Worm (Caenorhabditis elegans): Measurements from ENCODE around the gene sre-3.

ce11 chrII:7413275-7413674, 27.7 kb downstream of the sre-3 start:
- TF ChIP-seq skn-1 (tag; optimal IDR thresholded peaks at IDR 0.05) = no peak
- TF ChIP-seq ama-1 (optimal IDR thresholded peaks at IDR 0.05) = no peak
- TF ChIP-seq nhr-28 (tag; optimal IDR thresholded peaks at IDR 0.05) = no peak
- no peak for TF ChIP-seq pqm-1 (tag; optimal IDR thresholded peaks at IDR 0.05)
- TF ChIP-seq ceh-82 (tag; optimal IDR thresholded peaks at IDR 0.05) = no peak
- no peak for TF ChIP-seq pha-4 (tag; optimal IDR thresholded peaks at IDR 0.05)
- TF ChIP-seq nhr-76 (tag; optimal IDR thresholded peaks at IDR 0.05) = no peak
- no peak for TF ChIP-seq snpc-4 (tag; optimal IDR thresholded peaks at IDR 0.05)
- no peak for TF ChIP-seq elt-1 (tag; optimal IDR thresholded peaks at IDR 0.05)

Measured in whole organism, L3 larva.